Fruit fly (Drosophila melanogaster) whole organism, embryonic: Measurements from ENCODE around the gene CG15155.

ENCODE experiments used
- BEAF-32 ChIP-seq: fragments of 200-800 bp; sonication (Bioruptor generic); optimal IDR thresholded peaks from 3 replicates; lab custom pipeline; 2017; ENCODE audit warnings: missing biosample characterization, missing genetic modification characterization, mild to moderate bottlenecking, moderate library complexity, missing genetic modification reagents
- CG10147 ChIP-seq: fragments of 200-800 bp; sonication (Bioruptor generic); optimal IDR thresholded peaks from 2 replicates; lab custom pipeline; 2019; ENCODE audit warnings: missing biosample characterization, mild to moderate bottlenecking, missing genetic modification characterization, moderate library complexity
- CG10274 ChIP-seq: fragments of 200-800 bp; sonication (Bioruptor generic); optimal IDR thresholded peaks from 3 replicates; lab custom pipeline; 2017; ENCODE audit warnings: missing biosample characterization, mild to moderate bottlenecking, missing genetic modification characterization
- CG1233 ChIP-seq: fragments of 200-800 bp; sonication (Bioruptor generic); optimal IDR thresholded peaks from 4 replicates; lab custom pipeline; 2018; ENCODE audit warnings: missing biosample characterization, mild to moderate bottlenecking, missing genetic modification characterization
- CG12769 ChIP-seq: fragments of 200-800 bp; sonication (Bioruptor generic); optimal IDR thresholded peaks from 2 replicates; lab custom pipeline; 2019; ENCODE audit warnings: missing biosample characterization, mild to moderate bottlenecking, missing genetic modification characterization, moderate library complexity
- CG14014 ChIP-seq: fragments of 200-800 bp; sonication (Bioruptor generic); IDR thresholded peaks from 2 replicates; pipeline ENCODE4 v1.3.6; 2022; ENCODE audit warnings: missing biosample characterization, missing genetic modification characterization
- CG15514 ChIP-seq: fragments of 200-800 bp; sonication (Bioruptor generic); optimal IDR thresholded peaks from 3 replicates; lab custom pipeline; 2017; ENCODE audit warnings: missing biosample characterization, missing genetic modification characterization, mild to moderate bottlenecking, moderate library complexity, missing genetic modification reagents
- CG1602 ChIP-seq: fragments of 200-800 bp; sonication (Bioruptor generic); optimal IDR thresholded peaks from 3 replicates; lab custom pipeline; 2016; ENCODE audit warnings: missing biosample characterization, missing genetic modification characterization
- CG17568 ChIP-seq: fragments of 200-800 bp; sonication (Bioruptor generic); optimal IDR thresholded peaks from 2 replicates; lab custom pipeline; 2018; ENCODE audit warnings: missing biosample characterization, mild to moderate bottlenecking, missing genetic modification characterization, moderate library complexity
- CG17612 ChIP-seq: fragments of 200-800 bp; sonication (Bioruptor generic); IDR thresholded peaks from 2 replicates; pipeline ENCODE4 v1.3.6; 2022; ENCODE audit warnings: missing biosample characterization, missing genetic modification characterization
- CG18599 ChIP-seq: fragments of 200-800 bp; sonication (Bioruptor generic); optimal IDR thresholded peaks from 3 replicates; lab custom pipeline; 2017; ENCODE audit warnings: missing biosample characterization, missing genetic modification characterization, mild to moderate bottlenecking, moderate library complexity, missing genetic modification reagents
- CG2678 ChIP-seq: fragments of 200-800 bp; sonication (Bioruptor generic); optimal IDR thresholded peaks from 3 replicates; lab custom pipeline; 2019; ENCODE audit warnings: missing biosample characterization, mild to moderate bottlenecking, missing genetic modification characterization, moderate library complexity
- CG30431 ChIP-seq: fragments of 200-800 bp; sonication (Bioruptor generic); optimal IDR thresholded peaks from 2 replicates; lab custom pipeline; 2017; ENCODE audit warnings: missing biosample characterization, missing genetic modification characterization
- CG3407 ChIP-seq: fragments of 200-800 bp; sonication (Bioruptor generic); optimal IDR thresholded peaks from 2 replicates; lab custom pipeline; 2018; ENCODE audit warnings: missing biosample characterization, mild to moderate bottlenecking, missing genetic modification characterization
- CG4282 ChIP-seq: fragments of 200-800 bp; sonication (Bioruptor generic); optimal IDR thresholded peaks from 2 replicates; lab custom pipeline; 2016; ENCODE audit warnings: missing biosample characterization, missing genetic modification characterization
- CG4328 ChIP-seq: fragments of 200-800 bp; sonication (Bioruptor generic); optimal IDR thresholded peaks from 3 replicates; lab custom pipeline; 2017; ENCODE audit warnings: missing biosample characterization, missing genetic modification reagents, missing genetic modification characterization
- CG4707 ChIP-seq: fragments of 200-800 bp; sonication (Bioruptor generic); optimal IDR thresholded peaks from 2 replicates; lab custom pipeline; 2018; ENCODE audit warnings: missing biosample characterization, mild to moderate bottlenecking, missing genetic modification characterization, moderate library complexity
- CG4854 ChIP-seq: fragments of 200-800 bp; sonication (Bioruptor generic); optimal IDR thresholded peaks from 2 replicates; lab custom pipeline; 2016; ENCODE audit warnings: missing biosample characterization, missing genetic modification characterization, inconsistent platforms
- CG9437 ChIP-seq: fragments of 200-800 bp; sonication (Bioruptor generic); optimal IDR thresholded peaks from 2 replicates; lab custom pipeline; 2018; ENCODE audit warnings: missing biosample characterization, mild to moderate bottlenecking, missing genetic modification characterization
- Hr3 ChIP-seq: fragments of 200-800 bp; sonication (Bioruptor generic); optimal IDR thresholded peaks from 3 replicates; lab custom pipeline; 2016; ENCODE audit warnings: missing biosample characterization, missing genetic modification characterization
- Neu2 ChIP-seq: fragments of 200-800 bp; sonication (Bioruptor generic); optimal IDR thresholded peaks from 3 replicates; lab custom pipeline; 2016; ENCODE audit warnings: missing biosample characterization, missing genetic modification characterization, borderline replicate concordance
- NfI ChIP-seq: fragments of 200-800 bp; sonication (Bioruptor generic); optimal IDR thresholded peaks from 3 replicates; lab custom pipeline; 2018; ENCODE audit warnings: missing biosample characterization, mild to moderate bottlenecking, missing genetic modification characterization, moderate library complexity
- Oli ChIP-seq: fragments of 200-800 bp; sonication (Bioruptor generic); optimal IDR thresholded peaks from 2 replicates; lab custom pipeline; 2018; ENCODE audit warnings: missing biosample characterization, mild to moderate bottlenecking, missing genetic modification characterization, moderate library complexity
- Rx ChIP-seq: fragments of 200-800 bp; sonication (Bioruptor generic); IDR thresholded peaks from 2 replicates; pipeline ENCODE4 v1.3.6; 2022; ENCODE audit warnings: missing biosample characterization, missing genetic modification characterization
- Tbp ChIP-seq: fragments of >200 bp; optimal IDR thresholded peaks from 2 replicates; lab custom pipeline; 2018; ENCODE audit warnings: missing biosample characterization, missing genetic modification characterization
- ac ChIP-seq: fragments of 200-800 bp; sonication (Bioruptor generic); optimal IDR thresholded peaks from 3 replicates; lab custom pipeline; 2017; ENCODE audit warnings: missing biosample characterization, mild to moderate bottlenecking, missing genetic modification characterization
- ase ChIP-seq: fragments of 200-800 bp; sonication (Bioruptor generic); IDR thresholded peaks from 3 replicates; pipeline ENCODE4 v1.3.6; 2022; ENCODE audit warnings: missing biosample characterization, missing genetic modification characterization
- br ChIP-seq: fragments of >200 bp; optimal IDR thresholded peaks from 2 replicates; lab custom pipeline; 2017
- chif ChIP-seq, 2 experiments: fragments of 200-800 bp; sonication (Bioruptor generic); optimal IDR thresholded peaks; 3 replicates each; lab custom pipeline; 2016; ENCODE audit warnings: missing biosample characterization in 2 of 2, missing genetic modification characterization in 2 of 2
- da ChIP-seq: fragments of 200-800 bp; sonication (Bioruptor generic); optimal IDR thresholded peaks from 2 replicates; lab custom pipeline; 2016; ENCODE audit warnings: missing biosample characterization, missing genetic modification characterization
- dan ChIP-seq: fragments of 200-800 bp; sonication (Bioruptor generic); IDR thresholded peaks from 2 replicates; pipeline ENCODE4 v1.3.6; 2022; ENCODE audit warnings: missing biosample characterization, missing genetic modification characterization
- emc ChIP-seq: fragments of 200-800 bp; sonication (Bioruptor generic); optimal IDR thresholded peaks from 2 replicates; lab custom pipeline; 2016; ENCODE audit warnings: missing biosample characterization, missing genetic modification characterization
- en ChIP-seq: fragments of 200-800 bp; sonication (Bioruptor generic); optimal IDR thresholded peaks from 2 replicates; lab custom pipeline; 2016; ENCODE audit warnings: missing biosample characterization, missing genetic modification characterization
- fd64A ChIP-seq: fragments of 200-800 bp; sonication (Bioruptor generic); optimal IDR thresholded peaks from 3 replicates; lab custom pipeline; 2018; ENCODE audit warnings: missing biosample characterization, mild to moderate bottlenecking, missing genetic modification characterization
- fru ChIP-seq: fragments of >200 bp; optimal IDR thresholded peaks from 2 replicates; lab custom pipeline; 2017
- fu2 ChIP-seq: fragments of 200-800 bp; sonication (Bioruptor generic); optimal IDR thresholded peaks from 2 replicates; lab custom pipeline; 2016; ENCODE audit warnings: missing biosample characterization, missing genetic modification characterization
- gsb-n ChIP-seq: fragments of 200-800 bp; sonication (Bioruptor generic); optimal IDR thresholded peaks from 3 replicates; lab custom pipeline; 2018; ENCODE audit warnings: missing biosample characterization, mild to moderate bottlenecking, missing genetic modification characterization
- gt ChIP-seq: fragments of 200-800 bp; sonication (Bioruptor generic); IDR thresholded peaks from 2 replicates; pipeline ENCODE4 v1.3.6; 2022; ENCODE audit warnings: missing biosample characterization, missing genetic modification characterization
- hb ChIP-seq: fragments of 200-800 bp; sonication (Bioruptor generic); IDR thresholded peaks from 3 replicates; pipeline ENCODE4 v1.3.6; 2022; ENCODE audit warnings: missing biosample characterization, missing genetic modification characterization; ENCODE audit not compliant: partially characterized antibody
- nerfin-1 ChIP-seq: fragments of 200-800 bp; sonication (Bioruptor generic); optimal IDR thresholded peaks from 3 replicates; lab custom pipeline; 2019; ENCODE audit warnings: missing biosample characterization, mild to moderate bottlenecking, missing genetic modification characterization, moderate library complexity
- pb ChIP-seq: fragments of 200-800 bp; sonication (Bioruptor generic); optimal IDR thresholded peaks from 3 replicates; lab custom pipeline; 2016; ENCODE audit warnings: missing biosample characterization, missing genetic modification characterization
- pho ChIP-seq: fragments of 200-800 bp; sonication (Bioruptor generic); optimal IDR thresholded peaks from 2 replicates; lab custom pipeline; 2016; ENCODE audit warnings: missing biosample characterization, missing genetic modification characterization
- pita ChIP-seq: fragments of 200-800 bp; sonication (Bioruptor generic); optimal IDR thresholded peaks from 2 replicates; lab custom pipeline; 2017; ENCODE audit warnings: missing biosample characterization, mild to moderate bottlenecking, missing genetic modification characterization
- ro ChIP-seq: fragments of 200-800 bp; sonication (Bioruptor generic); IDR thresholded peaks from 2 replicates; pipeline ENCODE4 v1.3.6; 2022; ENCODE audit warnings: missing biosample characterization, missing genetic modification characterization
- seq ChIP-seq: fragments of 200-800 bp; sonication (Bioruptor generic); IDR thresholded peaks from 2 replicates; pipeline ENCODE4 v1.3.6; 2022; ENCODE audit warnings: missing biosample characterization, missing genetic modification characterization
- so ChIP-seq: fragments of 200-800 bp; sonication (Bioruptor generic); IDR thresholded peaks from 3 replicates; pipeline ENCODE4 v1.3.6; 2022; ENCODE audit warnings: missing biosample characterization, missing genetic modification characterization
- ssp ChIP-seq: fragments of 200-800 bp; sonication (Bioruptor generic); IDR thresholded peaks from 2 replicates; pipeline ENCODE4 v1.3.6; 2022; ENCODE audit warnings: missing biosample characterization, missing genetic modification characterization
- tgo ChIP-seq: fragments of 200-800 bp; sonication (Bioruptor generic); IDR thresholded peaks from 3 replicates; pipeline ENCODE4 v1.3.6; 2022; ENCODE audit warnings: missing biosample characterization, missing genetic modification characterization
- toy ChIP-seq: fragments of 200-800 bp; sonication (Bioruptor generic); IDR thresholded peaks from 2 replicates; pipeline ENCODE4 v1.3.6; 2022; ENCODE audit warnings: missing biosample characterization, missing genetic modification characterization
- tx ChIP-seq: fragments of 200-800 bp; sonication (Bioruptor generic); optimal IDR thresholded peaks from 2 replicates; lab custom pipeline; 2016; ENCODE audit warnings: missing biosample characterization, missing genetic modification characterization
- z ChIP-seq: fragments of 200-800 bp; sonication (Bioruptor generic); IDR thresholded peaks from 3 replicates; pipeline ENCODE4 v1.3.6; 2022; ENCODE audit warnings: missing biosample characterization, missing genetic modification characterization
- zfh1 ChIP-seq: fragments of 200-800 bp; sonication (Bioruptor generic); IDR thresholded peaks from 3 replicates; pipeline ENCODE4 v1.3.6; 2022; ENCODE audit warnings: missing biosample characterization, missing genetic modification characterization

The CG15155 gene

DNA sequence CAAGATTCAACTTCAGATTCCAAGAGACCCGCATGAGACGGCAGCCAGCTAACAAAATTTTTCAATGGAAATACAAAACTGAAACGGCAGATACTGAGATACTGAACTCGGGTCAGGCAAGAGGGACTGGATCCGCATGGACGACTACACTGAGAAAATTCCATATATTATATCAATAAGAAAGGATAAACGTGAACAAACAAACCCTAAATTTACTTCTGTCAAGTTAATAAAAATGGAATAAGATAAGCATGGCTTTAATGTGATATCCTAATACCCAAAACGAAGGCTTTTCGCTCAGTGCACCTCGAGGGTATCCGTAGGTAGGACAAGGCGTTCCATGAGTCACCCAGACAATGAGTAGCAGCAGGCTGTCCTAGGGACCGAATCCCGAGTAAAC, 9.4 kb upstream of the CG15155 start (continued):
- peak; percentile 66 for TF ChIP-seq CG12769 (tag; lab: Kevin White, UChicago)
- TF ChIP-seq br (lab: Kevin White, UChicago) = no peak
- TF ChIP-seq CG10147 (GFP tag; lab: Kevin White, UChicago) = peak; percentile 42
- TF ChIP-seq so = peak; percentile 76; the same call in 1 of the 3 replicates
- TF ChIP-seq CG1602 (GFP tag; lab: Kevin White, UChicago) = peak; percentile 89
- TF ChIP-seq CG30431 = peak; percentile 85
- TF ChIP-seq pb (GFP tag; lab: Kevin White, UChicago) = peak; percentile 54
- TF ChIP-seq CG9437 = peak; percentile 42
- no peak for TF ChIP-seq hb (GFP tag; lab: Robert Waterston, UW)
- TF ChIP-seq CG4282 (GFP tag; lab: Kevin White, UChicago) = peak; percentile 17
- TF ChIP-seq CG14014 (GFP tag; lab: Robert Waterston, UW) = peak; percentile 61; the same call in 1 of the 2 replicates
- peak; percentile 65 for TF ChIP-seq NfI (GFP tag; lab: Kevin White, UChicago)
- TF ChIP-seq CG3407 (GFP tag; lab: Kevin White, UChicago) = peak; percentile 71
- peak; percentile 86 to 95 for TF ChIP-seq chif (GFP tag; optimal IDR thresholded peaks at IDR 0.05; lab: Kevin White, UChicago)
- peak; percentile 62; the same call in 1 of the 3 replicates for TF ChIP-seq z
- peak; percentile 74 for TF ChIP-seq tx (GFP tag; lab: Kevin White, UChicago)
- peak; percentile 66 for TF ChIP-seq ssp (GFP tag; lab: Robert Waterston, UW)
- TF ChIP-seq CG4328 (GFP tag; lab: Kevin White, UChicago) = no peak
- TF ChIP-seq gsb-n (tag; lab: Kevin White, UChicago) = peak; percentile 86
- TF ChIP-seq tgo (GFP tag; lab: Robert Waterston, UW) = peak; percentile 78
- TF ChIP-seq toy (GFP tag; lab: Robert Waterston, UW) = no peak
- peak; percentile 95 for TF ChIP-seq ac (GFP tag; lab: Kevin White, UChicago)
- no peak for TF ChIP-seq fd64A (GFP tag; lab: Kevin White, UChicago)
- peak; percentile 79 for TF ChIP-seq CG2678 (tag; lab: Kevin White, UChicago)
- TF ChIP-seq seq (GFP tag; lab: Robert Waterston, UW) = peak; percentile 76
- peak; percentile 58 for TF ChIP-seq emc (GFP tag; lab: Kevin White, UChicago)
- no peak; the same call in 1 of the 2 replicates for TF ChIP-seq dan
- TF ChIP-seq Oli = peak; percentile 80
- TF ChIP-seq fru = no peak
- peak; percentile 73 for TF ChIP-seq Neu2
- TF ChIP-seq pita (GFP tag; lab: Kevin White, UChicago) = no peak
- TF ChIP-seq CG17568 (GFP tag; lab: Kevin White, UChicago) = peak; percentile 55
- TF ChIP-seq Hr3 (GFP tag; lab: Kevin White, UChicago) = peak; percentile 81
- peak; percentile 79 for TF ChIP-seq Rx (GFP tag; lab: Robert Waterston, UW)
- TF ChIP-seq CG15514 (GFP tag; lab: Kevin White, UChicago) = peak; percentile 52
- peak; percentile 71 for TF ChIP-seq nerfin-1 (tag; lab: Kevin White, UChicago)
- TF ChIP-seq pho (GFP tag; lab: Kevin White, UChicago) = peak; percentile 84
- peak; percentile 82 for TF ChIP-seq CG4854 (GFP tag; lab: Kevin White, UChicago)
- peak; percentile 88 for TF ChIP-seq CG18599
- peak; percentile 76 for TF ChIP-seq fu2 (GFP tag; lab: Kevin White, UChicago)
- peak; percentile 29 for TF ChIP-seq da (GFP tag; lab: Kevin White, UChicago)
- TF ChIP-seq CG4707 (GFP tag; lab: Kevin White, UChicago) = peak; percentile 60
- TF ChIP-seq en = peak; percentile 78
- peak; percentile 96 for TF ChIP-seq zfh1 (GFP tag; lab: Robert Waterston, UW)
- TF ChIP-seq CG1233 = peak; percentile 81
- TF ChIP-seq ase (GFP tag; lab: Robert Waterston, UW) = peak; percentile 25; the same call in 1 of the 3 replicates
- TF ChIP-seq CG17612 = peak; percentile 64
- peak; percentile 61 for TF ChIP-seq gt (GFP tag; lab: Robert Waterston, UW)
- TF ChIP-seq BEAF-32 = no peak
- TF ChIP-seq ro (GFP tag; lab: Robert Waterston, UW) = peak; percentile 76; the same call in 1 of the 2 replicates
- peak; percentile 63 for TF ChIP-seq CG10274 (GFP tag; lab: Kevin White, UChicago)
- TF ChIP-seq Tbp (GFP tag; lab: Kevin White, UChicago) = no peak
